Fruit fly (Drosophila melanogaster): Measurements from ENCODE around the gene Rtel1.

The Rtel1 gene

dm6 chrX:5783260-5784040 lies 35.9 kb downstream of the Rtel1 start (continued):
- peak in 1 of 2 experiments; percentile 58 for TF ChIP-seq bsh (GFP tag; optimal IDR thresholded peaks at IDR 0.05)
- TF ChIP-seq CG10431 (GFP tag; optimal IDR thresholded peaks at IDR 0.05) = no peak
- TF ChIP-seq CG13775 (GFP tag; optimal IDR thresholded peaks at IDR 0.05) = no peak
- TF ChIP-seq caup (GFP tag; optimal IDR thresholded peaks at IDR 0.05; ENCODE audit: severe bottlenecking) = no peak
- TF ChIP-seq ttk (GFP tag; IDR thresholded peaks at IDR 0.05) = no peak; the same call in 1 of the 2 replicates
- TF ChIP-seq CG7963 (GFP tag; IDR thresholded peaks at IDR 0.05; ENCODE audit: partially characterized antibody) = no peak
- no peak for TF ChIP-seq gfzf (GFP tag; optimal IDR thresholded peaks at IDR 0.05)
- TF ChIP-seq CG7745 (tag; optimal IDR thresholded peaks at IDR 0.05) = no peak
- TF ChIP-seq Dip3 (GFP tag; optimal IDR thresholded peaks at IDR 0.05) = no peak
- no peak for TF ChIP-seq Nf-YB (GFP tag; optimal IDR thresholded peaks at IDR 0.05)
- TF ChIP-seq CG8924 (tag; optimal IDR thresholded peaks at IDR 0.05) = peak; percentile 25
- no peak for TF ChIP-seq inv (GFP tag; IDR thresholded peaks at IDR 0.05; ENCODE audit: partially characterized antibody)
- TF ChIP-seq CG14710 (tag; optimal IDR thresholded peaks at IDR 0.05) = no peak
- TF ChIP-seq vnd (GFP tag; IDR thresholded peaks at IDR 0.05; ENCODE audit: partially characterized antibody) = no peak
- TF ChIP-seq CG18764 (GFP tag; optimal IDR thresholded peaks at IDR 0.05) = no peak
- TF ChIP-seq CG33213 (GFP tag; optimal IDR thresholded peaks at IDR 0.05) = no peak
- no peak for TF ChIP-seq fu2 (GFP tag; optimal IDR thresholded peaks at IDR 0.05)
- peak; percentile 91 for TF ChIP-seq sens (GFP tag)
- no peak for TF ChIP-seq cato (GFP tag; optimal IDR thresholded peaks at IDR 0.05; ENCODE audit: borderline replicate concordance)
- TF ChIP-seq CG11398 (GFP tag; optimal IDR thresholded peaks at IDR 0.05) = no peak
- TF ChIP-seq TFAM (GFP tag; optimal IDR thresholded peaks at IDR 0.05) = no peak
- peak; percentile 23 for TF ChIP-seq cg (GFP tag; optimal IDR thresholded peaks at IDR 0.05)
- TF ChIP-seq CG1603 (tag; optimal IDR thresholded peaks at IDR 0.05) = peak; percentile 74
- no peak for TF ChIP-seq Tbp (GFP tag; optimal IDR thresholded peaks at IDR 0.05)
- TF ChIP-seq lov (optimal IDR thresholded peaks at IDR 0.05) = no peak
- TF ChIP-seq lov (GFP tag; IDR thresholded peaks at IDR 0.05) = no peak
- TF ChIP-seq Doc3 (GFP tag; IDR thresholded peaks at IDR 0.05; ENCODE audit: partially characterized antibody) = no peak
- no peak for TF ChIP-seq Mrtf (GFP tag; IDR thresholded peaks at IDR 0.05)
- no peak for TF ChIP-seq CG14441 (GFP tag; IDR thresholded peaks at IDR 0.05)
- peak in 1 of 2 experiments; percentile 13 for TF ChIP-seq Eip74EF (GFP tag; optimal IDR thresholded peaks at IDR 0.05)
- TF ChIP-seq sisA (GFP tag; IDR thresholded peaks at IDR 0.05) = peak; percentile 49
- TF ChIP-seq CG10959 (GFP tag; IDR thresholded peaks at IDR 0.05) = no peak
- TF ChIP-seq CG4328 (GFP tag; optimal IDR thresholded peaks at IDR 0.05) = no peak
- TF ChIP-seq az2 (GFP tag; optimal IDR thresholded peaks at IDR 0.05) = peak; percentile 47
- TF ChIP-seq CG15479 (GFP tag; optimal IDR thresholded peaks at IDR 0.05) = no peak
- no peak for TF ChIP-seq CG6791 (GFP tag; IDR thresholded peaks at IDR 0.05; ENCODE audit: partially characterized antibody)
- TF ChIP-seq wdn (GFP tag; IDR thresholded peaks at IDR 0.05) = no peak
- TF ChIP-seq CG11247 (GFP tag; IDR thresholded peaks at IDR 0.05) = peak; percentile 53
- peak; percentile 9 for TF ChIP-seq trem (tag; optimal IDR thresholded peaks at IDR 0.05)
- no peak for TF ChIP-seq kay (GFP tag; optimal IDR thresholded peaks at IDR 0.05)
- no peak for TF ChIP-seq seq (GFP tag; IDR thresholded peaks at IDR 0.05)
- TF ChIP-seq aop (GFP tag; IDR thresholded peaks at IDR 0.05) = no peak
- no peak for TF ChIP-seq otp (GFP tag; IDR thresholded peaks at IDR 0.05)
- peak; percentile 58 for TF ChIP-seq wor (GFP tag; IDR thresholded peaks at IDR 0.05)
- TF ChIP-seq sc (optimal IDR thresholded peaks at IDR 0.05) = no peak
- TF ChIP-seq sc (GFP tag; optimal IDR thresholded peaks at IDR 0.05) = no peak
- no peak for TF ChIP-seq Dll (GFP tag; IDR thresholded peaks at IDR 0.05; ENCODE audit: partially characterized antibody)
- peak; percentile 4 for TF ChIP-seq NfI (GFP tag; optimal IDR thresholded peaks at IDR 0.05)
- peak; percentile 15 for TF ChIP-seq CG18599 (GFP tag; optimal IDR thresholded peaks at IDR 0.05)

Data from whole organism, embryonic.